Fruit fly (Drosophila melanogaster) whole organism, embryonic: ENCODE results near the gene CG6656.

Experiments
- Awh ChIP-seq: fragments of 200-800 bp; sonication (Bioruptor generic); IDR thresholded peaks from 2 replicates; pipeline ENCODE4, ENCODE4 v1.3.6; 2022; ENCODE audit warnings: missing biosample characterization, missing genetic modification characterization
- CG10462 ChIP-seq: fragments of 200-800 bp; sonication (Bioruptor generic); optimal IDR thresholded peaks from 2 replicates; lab custom pipeline; 2016; ENCODE audit warnings: missing biosample characterization, missing genetic modification characterization
- CG12219 ChIP-seq: fragments of 200-800 bp; sonication (Bioruptor generic); optimal IDR thresholded peaks from 3 replicates; lab custom pipeline; 2018; ENCODE audit warnings: missing biosample characterization, mild to moderate bottlenecking, missing genetic modification characterization
- CG15269 ChIP-seq: fragments of 200-800 bp; sonication (Bioruptor generic); optimal IDR thresholded peaks from 2 replicates; lab custom pipeline; 2018; ENCODE audit warnings: missing biosample characterization, mild to moderate bottlenecking, missing genetic modification characterization, moderate library complexity
- CG17359 ChIP-seq: fragments of 200-800 bp; sonication (Bioruptor generic); optimal IDR thresholded peaks from 3 replicates; lab custom pipeline; 2018; ENCODE audit warnings: missing biosample characterization, mild to moderate bottlenecking, missing genetic modification characterization, moderate library complexity
- CG17361 ChIP-seq: fragments of 200-800 bp; sonication (Bioruptor generic); IDR thresholded peaks from 3 replicates; pipeline ENCODE4 v1.3.6; 2022; ENCODE audit warnings: missing biosample characterization, missing genetic modification characterization
- CG18262 ChIP-seq: fragments of 200-800 bp; optimal IDR thresholded peaks from 3 replicates; lab custom pipeline; 2019; ENCODE audit warnings: missing biosample characterization, mild to moderate bottlenecking, missing genetic modification characterization, moderate library complexity
- CG2202 ChIP-seq: fragments of 200-800 bp; sonication (Bioruptor generic); optimal IDR thresholded peaks from 2 replicates; lab custom pipeline; 2018; ENCODE audit warnings: missing biosample characterization, mild to moderate bottlenecking, missing genetic modification characterization
- CG2678 ChIP-seq: fragments of 200-800 bp; sonication (Bioruptor generic); optimal IDR thresholded peaks from 3 replicates; lab custom pipeline; 2019; ENCODE audit warnings: missing biosample characterization, mild to moderate bottlenecking, missing genetic modification characterization, moderate library complexity
- CG3065 ChIP-seq: fragments of 200-800 bp; sonication (Bioruptor generic); optimal IDR thresholded peaks from 2 replicates; lab custom pipeline; 2016; ENCODE audit warnings: missing biosample characterization, missing genetic modification characterization
- CG3281 ChIP-seq: fragments of 200-800 bp; sonication (Bioruptor generic); optimal IDR thresholded peaks from 3 replicates; lab custom pipeline; 2017; ENCODE audit warnings: missing biosample characterization, mild to moderate bottlenecking, missing genetic modification characterization
- CG33557 ChIP-seq: fragments of 200-800 bp; sonication (Bioruptor generic); optimal IDR thresholded peaks from 2 replicates; lab custom pipeline; 2019; ENCODE audit warnings: missing biosample characterization, mild to moderate bottlenecking, missing genetic modification characterization, moderate library complexity
- CG5953 ChIP-seq: fragments of 200-800 bp; sonication (Bioruptor generic); IDR thresholded peaks from 2 replicates; pipeline ENCODE4 v1.3.6; 2022; ENCODE audit warnings: missing biosample characterization, missing genetic modification characterization
- CG6689 ChIP-seq: fragments of 200-800 bp; sonication (Bioruptor generic); IDR thresholded peaks from 2 replicates; pipeline ENCODE4 v1.3.6; 2022; ENCODE audit warnings: missing biosample characterization, missing genetic modification characterization
- CG7357 ChIP-seq: fragments of 200-800 bp; sonication (Bioruptor generic); IDR thresholded peaks from 3 replicates; pipeline ENCODE4 v1.3.6; 2022; ENCODE audit warnings: missing biosample characterization, missing genetic modification characterization
- CG8944 ChIP-seq: fragments of 200-800 bp; sonication (Bioruptor generic); optimal IDR thresholded peaks from 3 replicates; lab custom pipeline; 2016; ENCODE audit warnings: missing biosample characterization, missing genetic modification characterization
- CG9727 ChIP-seq: fragments of 200-800 bp; sonication (Bioruptor generic); optimal IDR thresholded peaks from 3 replicates; lab custom pipeline; 2017; ENCODE audit warnings: missing biosample characterization, mild to moderate bottlenecking, missing genetic modification characterization
- Dbx ChIP-seq: fragments of 200-800 bp; sonication (Bioruptor generic); IDR thresholded peaks from 3 replicates; pipeline ENCODE4 v1.3.6; 2022; ENCODE audit warnings: missing biosample characterization, missing genetic modification characterization
- Eip74EF ChIP-seq, 2 experiments: fragments of 200-800 bp in 1 of 2; fragments of >200 bp in 1 of 2; sonication (Bioruptor generic) in 1 of 2; optimal IDR thresholded peaks; 2 replicates each; lab custom pipeline; 2017 to 2019; ENCODE audit warnings: missing biosample characterization in 2 of 2, missing genetic modification characterization in 2 of 2, mild to moderate bottlenecking in 1 of 2, moderate library complexity in 1 of 2
- H15 ChIP-seq: fragments of 200-800 bp; sonication (Bioruptor generic); IDR thresholded peaks from 3 replicates; pipeline ENCODE4 v1.3.6; 2022; ENCODE audit warnings: missing biosample characterization, missing genetic modification characterization
- HmgZ ChIP-seq: fragments of 200-800 bp; sonication (Bioruptor generic); optimal IDR thresholded peaks from 2 replicates; lab custom pipeline; 2018; ENCODE audit warnings: missing biosample characterization, mild to moderate bottlenecking, missing genetic modification characterization
- Hr78 ChIP-seq, 2 experiments: fragments of 200-800 bp in 1 of 2; fragments of >200 bp in 1 of 2; sonication (Bioruptor generic) in 1 of 2; optimal IDR thresholded peaks; 2 replicates each; lab custom pipeline; 2017 to 2019; ENCODE audit warnings: missing biosample characterization in 2 of 2, missing genetic modification characterization in 2 of 2, mild to moderate bottlenecking in 1 of 2, moderate library complexity in 1 of 2
- Lhr ChIP-seq: fragments of 200-800 bp; sonication (Bioruptor generic); optimal IDR thresholded peaks from 3 replicates; lab custom pipeline; 2017; ENCODE audit warnings: mild to moderate bottlenecking, missing biosample characterization, missing genetic modification reagents, missing genetic modification characterization
- Mad ChIP-seq: fragments of 200-800 bp; sonication (Bioruptor generic); optimal IDR thresholded peaks from 2 replicates; lab custom pipeline; 2016; ENCODE audit warnings: missing biosample characterization, missing genetic modification characterization
- PHDP ChIP-seq: fragments of 200-800 bp; sonication (Bioruptor generic); optimal IDR thresholded peaks from 3 replicates; lab custom pipeline; 2018; ENCODE audit warnings: missing biosample characterization, mild to moderate bottlenecking, missing genetic modification characterization, moderate library complexity
- Sox100B ChIP-seq: fragments of 200-800 bp; sonication (Bioruptor generic); optimal IDR thresholded peaks from 3 replicates; lab custom pipeline; 2018; ENCODE audit warnings: missing biosample characterization, mild to moderate bottlenecking, missing genetic modification characterization
- Sox102F ChIP-seq: fragments of 200-800 bp; sonication (Bioruptor generic); optimal IDR thresholded peaks from 2 replicates; lab custom pipeline; 2018; ENCODE audit warnings: missing biosample characterization, mild to moderate bottlenecking, missing genetic modification characterization, moderate library complexity
- chinmo ChIP-seq: fragments of 200-800 bp; sonication (Bioruptor generic); IDR thresholded peaks from 4 replicates; pipeline ENCODE4 v1.3.6; 2022; ENCODE audit warnings: missing biosample characterization, missing genetic modification characterization; ENCODE audit not compliant: partially characterized antibody
- crol ChIP-seq: fragments of 200-800 bp; sonication (Bioruptor generic); IDR thresholded peaks from 2 replicates; pipeline ENCODE4 v1.3.6; 2022; ENCODE audit warnings: missing biosample characterization, missing genetic modification characterization
- dmrt99B ChIP-seq: fragments of 200-800 bp; sonication (Bioruptor generic); optimal IDR thresholded peaks from 2 replicates; lab custom pipeline; 2018; ENCODE audit warnings: missing biosample characterization, mild to moderate bottlenecking, missing genetic modification characterization, moderate library complexity
- fd64A ChIP-seq: fragments of 200-800 bp; sonication (Bioruptor generic); optimal IDR thresholded peaks from 3 replicates; lab custom pipeline; 2018; ENCODE audit warnings: missing biosample characterization, mild to moderate bottlenecking, missing genetic modification characterization
- fru ChIP-seq: fragments of >200 bp; optimal IDR thresholded peaks from 2 replicates; lab custom pipeline; 2017
- fu2 ChIP-seq: fragments of 200-800 bp; sonication (Bioruptor generic); optimal IDR thresholded peaks from 2 replicates; lab custom pipeline; 2016; ENCODE audit warnings: missing biosample characterization, missing genetic modification characterization
- gcm2 ChIP-seq: fragments of 200-800 bp; sonication (Bioruptor generic); optimal IDR thresholded peaks from 2 replicates; lab custom pipeline; 2016; ENCODE audit warnings: missing biosample characterization, missing genetic modification characterization
- gem ChIP-seq: fragments of 200-800 bp; sonication (Bioruptor generic); optimal IDR thresholded peaks from 2 replicates; lab custom pipeline; 2019; ENCODE audit warnings: missing biosample characterization, mild to moderate bottlenecking, missing genetic modification characterization, moderate library complexity
- grau ChIP-seq: fragments of 200-800 bp; optimal IDR thresholded peaks from 3 replicates; lab custom pipeline; 2019; ENCODE audit warnings: missing biosample characterization, mild to moderate bottlenecking, missing genetic modification characterization, moderate library complexity
- grn ChIP-seq: fragments of 200-800 bp; sonication (Bioruptor generic); optimal IDR thresholded peaks from 3 replicates; lab custom pipeline; 2017; ENCODE audit warnings: missing biosample characterization, missing genetic modification characterization
- nmo ChIP-seq: fragments of 200-800 bp; sonication (Bioruptor generic); optimal IDR thresholded peaks from 2 replicates; lab custom pipeline; 2018; ENCODE audit warnings: missing biosample characterization, mild to moderate bottlenecking, missing genetic modification characterization, moderate library complexity
- otp ChIP-seq: fragments of 200-800 bp; sonication (Bioruptor generic); IDR thresholded peaks from 3 replicates; pipeline ENCODE4, ENCODE4 v1.3.6; 2022; ENCODE audit warnings: missing biosample characterization, missing genetic modification characterization
- row ChIP-seq: fragments of 200-800 bp; sonication (Bioruptor generic); IDR thresholded peaks from 3 replicates; pipeline ENCODE4 v1.3.6; 2022; ENCODE audit warnings: missing biosample characterization, missing genetic modification characterization
- run ChIP-seq: fragments of 200-800 bp; sonication (Bioruptor generic); optimal IDR thresholded peaks from 3 replicates; lab custom pipeline; 2018; ENCODE audit warnings: missing biosample characterization, mild to moderate bottlenecking, missing genetic modification characterization
- sc ChIP-seq, 3 experiments: fragments of >200 bp in 2 of 3; fragments of 200-800 bp in 1 of 3; sonication (Bioruptor generic) in 1 of 3; optimal IDR thresholded peaks; 2 replicates in 2 of 3; 3 replicates in 1 of 3; lab custom pipeline; 2017; ENCODE audit warnings: mild to moderate bottlenecking in 1 of 3, missing biosample characterization in 1 of 3, missing genetic modification characterization in 1 of 3, missing genetic modification reagents in 1 of 3
- vnd ChIP-seq: fragments of 200-800 bp; sonication (Bioruptor generic); IDR thresholded peaks from 3 replicates; pipeline ENCODE4 v1.3.6; 2022; ENCODE audit warnings: missing biosample characterization, missing genetic modification characterization; ENCODE audit not compliant: partially characterized antibody
- zfh1 ChIP-seq: fragments of 200-800 bp; sonication (Bioruptor generic); IDR thresholded peaks from 3 replicates; pipeline ENCODE4 v1.3.6; 2022; ENCODE audit warnings: missing biosample characterization, missing genetic modification characterization

Gene CG6656

dm6 chr3R:21834234-21835070 lies 40.6 kb upstream of the CG6656 start (continued):
- peak in 1 of 2 experiments; percentile 86 for TF ChIP-seq Hr78 (GFP tag; optimal IDR thresholded peaks at IDR 0.05; lab: Kevin White, UChicago)
- TF ChIP-seq fu2 (GFP tag; lab: Kevin White, UChicago), result no peak
- TF ChIP-seq CG15269 (tag; lab: Kevin White, UChicago), result peak; percentile 21
- peak; percentile 36 for TF ChIP-seq CG9727
- no peak for TF ChIP-seq CG8944 (GFP tag; lab: Kevin White, UChicago)
- no peak for TF ChIP-seq run (tag; lab: Kevin White, UChicago)
- 0 out of 4 replicates have a peak, but pooled peaks have one; percentile 26 for TF ChIP-seq chinmo (GFP tag; lab: Robert Waterston, UW)
- peak; percentile 25 for TF ChIP-seq Sox100B (GFP tag; lab: Kevin White, UChicago)
- TF ChIP-seq CG2678, result peak; percentile 7
- peak; percentile 75 for TF ChIP-seq CG18262
- 0 out of 3 replicates have a peak, but pooled peaks have one; percentile 46 for TF ChIP-seq H15 (GFP tag; lab: Robert Waterston, UW)
- no peak for TF ChIP-seq vnd (GFP tag; lab: Robert Waterston, UW)
- TF ChIP-seq row (GFP tag; lab: Robert Waterston, UW), result peak; percentile 52; the same call in 2 of the 3 replicates
- TF ChIP-seq dmrt99B, result peak; percentile 26
- TF ChIP-seq CG33557 (GFP tag; lab: Kevin White, UChicago), result peak; percentile 50
- peak; percentile 47; the same call in 1 of the 2 replicates for TF ChIP-seq CG6689
- peak; percentile 43 for TF ChIP-seq PHDP (tag; lab: Kevin White, UChicago)
- peak; percentile 49; the same call in 1 of the 2 replicates for TF ChIP-seq Awh (GFP tag; lab: Robert Waterston, UW)
- TF ChIP-seq CG3065 (GFP tag; lab: Kevin White, UChicago), result no peak
- 0 out of 3 replicates have a peak, but pooled peaks have one; percentile 8 for TF ChIP-seq CG7357 (GFP tag; lab: Robert Waterston, UW)

DNA sequence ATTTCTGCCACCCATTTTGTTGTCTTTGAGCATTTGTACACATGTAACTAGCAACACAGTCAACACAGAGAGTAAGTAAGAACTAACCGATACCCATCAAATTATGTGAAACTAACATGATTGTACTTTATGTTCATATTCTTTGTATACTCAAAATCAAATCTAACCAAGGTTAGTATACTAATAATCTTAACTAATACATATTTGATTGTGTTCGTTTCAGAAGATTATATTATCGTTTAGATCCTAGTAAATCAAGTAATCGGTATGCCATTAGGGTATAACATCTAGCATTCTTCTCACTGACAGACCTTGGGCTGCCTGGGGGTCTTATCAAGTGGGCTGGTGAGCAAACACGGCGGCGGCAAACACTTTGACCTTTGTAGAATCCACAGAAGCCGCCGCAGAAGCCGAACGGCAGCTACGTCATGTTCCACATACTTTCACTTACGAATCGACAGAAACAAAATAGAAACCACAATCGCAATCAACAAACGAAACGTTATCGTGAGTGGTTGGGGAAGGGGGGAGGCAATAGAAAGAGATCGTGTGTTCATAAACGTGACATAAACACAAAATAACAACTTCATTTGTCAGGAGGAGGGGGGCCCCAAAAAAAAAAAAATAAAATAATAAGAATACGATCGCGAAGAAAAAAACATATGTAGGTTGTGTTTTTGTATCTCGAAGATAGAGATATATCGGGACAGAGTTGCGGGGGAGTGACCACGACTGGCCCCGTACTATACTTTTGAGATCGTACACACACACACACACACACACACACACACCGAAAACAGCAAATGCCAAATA lies 39.5 kb upstream of the CG6656 start:
- TF ChIP-seq fu2 (GFP tag; lab: Kevin White, UChicago) (no peak), Dbx (GFP tag; lab: Robert Waterston, UW) (no peak), gcm2 (GFP tag; lab: Kevin White, UChicago) (no peak), otp (GFP tag; lab: Robert Waterston, UW) (peak; percentile 23; the same call in 1 of the 3 replicates), dmrt99B (peak; percentile 12), nmo (peak; percentile 14), CG10462 (GFP tag; lab: Kevin White, UChicago) (no peak), CG12219 (peak; percentile 9), CG2202 (tag; lab: Kevin White, UChicago) (peak; percentile 48), gem (tag; lab: Kevin White, UChicago) (peak; percentile 24), zfh1 (0 out of 3 replicates have a peak, but pooled peaks have one; percentile 35), CG17359 (tag; lab: Kevin White, UChicago) (peak; percentile 2), crol (GFP tag; lab: Robert Waterston, UW) (peak; percentile 75), fru (lab: Kevin White, UChicago) (no peak), Eip74EF (GFP tag; optimal IDR thresholded peaks at IDR 0.05; lab: Kevin White, UChicago) (no peak), grn (peak; percentile 66), Mad (GFP tag; lab: Kevin White, UChicago) (no peak), Sox102F (no peak), CG5953 (GFP tag; lab: Robert Waterston, UW) (0 out of 2 replicates have a peak, but pooled peaks have one; percentile 14), CG33557 (GFP tag; lab: Kevin White, UChicago) (peak; percentile 75), fd64A (peak; percentile 4), sc (optimal IDR thresholded peaks at IDR 0.05; lab: Kevin White, UChicago) (no peak), sc (GFP tag; optimal IDR thresholded peaks at IDR 0.05; lab: Kevin White, UChicago) (peak; percentile 16), HmgZ (tag; lab: Kevin White, UChicago) (no peak), CG3281 (GFP tag; lab: Kevin White, UChicago) (no peak), Lhr (GFP tag; lab: Kevin White, UChicago) (peak; percentile 29), H15 (GFP tag; lab: Robert Waterston, UW) (no peak), CG17361 (GFP tag; lab: Robert Waterston, UW) (peak; percentile 44; the same call in 1 of the 3 replicates), grau (tag; lab: Kevin White, UChicago) (peak; percentile 6)
